Fruit fly (Drosophila melanogaster) whole organism, prepupa: ENCODE data around the gene PXo.

Experiments used
- Blimp-1 ChIP-seq: fragments of 200-800 bp; sonication (Bioruptor generic); optimal IDR thresholded peaks from 3 replicates; lab custom pipeline; 2017; ENCODE audit warnings: missing biosample characterization, missing genetic modification characterization, mild to moderate bottlenecking, moderate library complexity, missing genetic modification reagents
- CG10631 ChIP-seq: fragments of 200-800 bp; sonication (Bioruptor generic); optimal IDR thresholded peaks from 2 replicates; lab custom pipeline; 2016; ENCODE audit warnings: missing biosample characterization, missing genetic modification characterization
- CG10669 ChIP-seq: fragments of 200-800 bp; sonication (Bioruptor generic); optimal IDR thresholded peaks from 3 replicates; lab custom pipeline; 2018; ENCODE audit warnings: missing biosample characterization, mild to moderate bottlenecking, missing genetic modification characterization, moderate library complexity
- CG11294 ChIP-seq: fragments of 200-800 bp; sonication (Bioruptor generic); IDR thresholded peaks from 2 replicates; pipeline ENCODE4 v1.3.6; 2022; ENCODE audit warnings: missing biosample characterization, missing genetic modification characterization
- CG11762 ChIP-seq: fragments of 200-800 bp; sonication (Bioruptor generic); optimal IDR thresholded peaks from 3 replicates; lab custom pipeline; 2016; ENCODE audit warnings: missing biosample characterization, missing genetic modification characterization; ENCODE audit not compliant: insufficient read depth
- CG11902 ChIP-seq: fragments of 200-800 bp; sonication (Bioruptor generic); optimal IDR thresholded peaks from 3 replicates; lab custom pipeline; 2016; ENCODE audit warnings: missing biosample characterization, missing genetic modification characterization
- CG15336 ChIP-seq: fragments of 200-800 bp; sonication (Bioruptor generic); IDR thresholded peaks from 2 replicates; pipeline ENCODE4 v1.3.6; 2022; ENCODE audit warnings: missing biosample characterization, missing genetic modification characterization
- CG16779 ChIP-seq: fragments of 200-800 bp; sonication (Bioruptor generic); optimal IDR thresholded peaks from 3 replicates; lab custom pipeline; 2017; ENCODE audit warnings: missing biosample characterization, mild to moderate bottlenecking, missing genetic modification characterization
- CG3032 ChIP-seq: fragments of 200-800 bp; optimal IDR thresholded peaks from 2 replicates; lab custom pipeline; 2019; ENCODE audit warnings: missing biosample characterization, mild to moderate bottlenecking, missing genetic modification characterization, moderate library complexity
- CG31627 ChIP-seq: fragments of 200-800 bp; sonication (Bioruptor generic); optimal IDR thresholded peaks from 3 replicates; lab custom pipeline; 2016; ENCODE audit warnings: missing biosample characterization, missing genetic modification characterization
- CG32006 ChIP-seq: fragments of 200-800 bp; sonication (Bioruptor generic); optimal IDR thresholded peaks from 3 replicates; lab custom pipeline; 2017; ENCODE audit warnings: missing biosample characterization, mild to moderate bottlenecking, missing genetic modification characterization
- CG34406 ChIP-seq: fragments of 200-800 bp; sonication (Bioruptor generic); optimal IDR thresholded peaks from 3 replicates; lab custom pipeline; 2016; ENCODE audit warnings: missing biosample characterization, missing genetic modification characterization
- CG3919 ChIP-seq: fragments of 200-800 bp; sonication (Bioruptor generic); optimal IDR thresholded peaks from 3 replicates; lab custom pipeline; 2016; ENCODE audit warnings: missing biosample characterization, missing genetic modification characterization
- CG4318 ChIP-seq: fragments of 200-800 bp; sonication (Bioruptor generic); optimal IDR thresholded peaks from 3 replicates; lab custom pipeline; 2017; ENCODE audit warnings: missing biosample characterization, mild to moderate bottlenecking, missing genetic modification characterization
- CG6792 ChIP-seq: fragments of 200-800 bp; sonication (Bioruptor generic); optimal IDR thresholded peaks from 3 replicates; lab custom pipeline; 2016; ENCODE audit warnings: missing biosample characterization, missing genetic modification characterization
- CG6808 ChIP-seq: fragments of 200-800 bp; sonication (Bioruptor generic); optimal IDR thresholded peaks from 3 replicates; lab custom pipeline; 2017; ENCODE audit warnings: missing biosample characterization, missing genetic modification characterization, mild to moderate bottlenecking, moderate library complexity, missing genetic modification reagents
- CG6854 ChIP-seq: fragments of 200-800 bp; sonication (Bioruptor generic); optimal IDR thresholded peaks from 2 replicates; lab custom pipeline; 2017; ENCODE audit warnings: missing biosample characterization, mild to moderate bottlenecking, missing genetic modification characterization
- CG7368 ChIP-seq: fragments of 200-800 bp; sonication (Bioruptor generic); optimal IDR thresholded peaks from 3 replicates; lab custom pipeline; 2016; ENCODE audit warnings: missing biosample characterization, missing genetic modification characterization
- CG8119 ChIP-seq: fragments of 200-800 bp; sonication (Bioruptor generic); IDR thresholded peaks from 3 replicates; pipeline ENCODE4 v1.3.6; 2022; ENCODE audit warnings: missing biosample characterization, missing genetic modification characterization
- CG8319 ChIP-seq: fragments of 200-800 bp; sonication (Bioruptor generic); optimal IDR thresholded peaks from 3 replicates; lab custom pipeline; 2016; ENCODE audit warnings: missing biosample characterization, missing genetic modification characterization
- CG8632 ChIP-seq: fragments of 200-800 bp; sonication (Bioruptor generic); optimal IDR thresholded peaks from 3 replicates; lab custom pipeline; 2016; ENCODE audit warnings: missing biosample characterization, missing genetic modification characterization
- CG9139 ChIP-seq: fragments of 200-800 bp; sonication (Bioruptor generic); optimal IDR thresholded peaks from 3 replicates; lab custom pipeline; 2017; ENCODE audit warnings: missing biosample characterization, mild to moderate bottlenecking, missing genetic modification characterization
- Eip75B ChIP-seq: fragments of 200-800 bp; sonication (Bioruptor generic); optimal IDR thresholded peaks from 3 replicates; lab custom pipeline; 2016; ENCODE audit warnings: missing biosample characterization, missing genetic modification characterization
- Eip93F ChIP-seq: fragments of 200-800 bp; sonication (Bioruptor generic); optimal IDR thresholded peaks from 2 replicates; lab custom pipeline; 2016; ENCODE audit warnings: missing biosample characterization, mild to moderate bottlenecking, missing genetic modification characterization
- Ets21C ChIP-seq: fragments of 200-800 bp; sonication (Bioruptor generic); optimal IDR thresholded peaks from 3 replicates; lab custom pipeline; 2016; ENCODE audit warnings: missing biosample characterization, missing genetic modification characterization
- Ets96B ChIP-seq: fragments of 200-800 bp; optimal IDR thresholded peaks from 2 replicates; lab custom pipeline; 2019; ENCODE audit warnings: missing biosample characterization, mild to moderate bottlenecking, missing genetic modification characterization, moderate library complexity
- Gug ChIP-seq: fragments of 200-800 bp; sonication (Bioruptor generic); IDR thresholded peaks from 2 replicates; pipeline ENCODE4 v1.3.6; 2022; ENCODE audit warnings: missing biosample characterization, missing genetic modification characterization
- Hr39 ChIP-seq: fragments of 200-800 bp; sonication (Bioruptor generic); optimal IDR thresholded peaks from 2 replicates; lab custom pipeline; 2016; ENCODE audit warnings: missing biosample characterization, missing genetic modification characterization
- Hr4 ChIP-seq: fragments of 200-800 bp; sonication (Bioruptor generic); optimal IDR thresholded peaks from 3 replicates; lab custom pipeline; 2016; ENCODE audit warnings: missing biosample characterization, missing genetic modification characterization
- Met ChIP-seq: fragments of 200-800 bp; sonication (Bioruptor generic); optimal IDR thresholded peaks from 3 replicates; lab custom pipeline; 2016; ENCODE audit warnings: missing biosample characterization, missing genetic modification characterization
- OdsH ChIP-seq: fragments of 200-800 bp; sonication (Bioruptor generic); optimal IDR thresholded peaks from 3 replicates; lab custom pipeline; 2016; ENCODE audit warnings: missing biosample characterization, missing genetic modification characterization
- Smox ChIP-seq: fragments of 200-800 bp; sonication (Bioruptor generic); optimal IDR thresholded peaks from 3 replicates; lab custom pipeline; 2016; ENCODE audit warnings: missing biosample characterization, missing genetic modification characterization
- Sox102F ChIP-seq: fragments of 200-800 bp; sonication (Bioruptor generic); optimal IDR thresholded peaks from 2 replicates; lab custom pipeline; 2016; ENCODE audit warnings: missing biosample characterization, mild to moderate bottlenecking, missing genetic modification characterization
- Sox14 ChIP-seq: fragments of 200-800 bp; sonication (Bioruptor generic); optimal IDR thresholded peaks from 3 replicates; lab custom pipeline; 2016; ENCODE audit warnings: missing biosample characterization, missing genetic modification characterization
- acj6 ChIP-seq: fragments of 200-800 bp; sonication (Bioruptor generic); optimal IDR thresholded peaks from 3 replicates; lab custom pipeline; 2016; ENCODE audit warnings: missing biosample characterization, missing genetic modification characterization
- cyc ChIP-seq: fragments of 200-800 bp; sonication (Bioruptor generic); optimal IDR thresholded peaks from 3 replicates; lab custom pipeline; 2016; ENCODE audit warnings: missing biosample characterization, missing genetic modification characterization
- dac ChIP-seq: fragments of 200-800 bp; sonication (Bioruptor generic); optimal IDR thresholded peaks from 2 replicates; lab custom pipeline; 2017; ENCODE audit warnings: missing biosample characterization, mild to moderate bottlenecking, missing genetic modification characterization
- dsx ChIP-seq: fragments of 200-800 bp; optimal IDR thresholded peaks from 3 replicates; lab custom pipeline; 2019; ENCODE audit warnings: missing biosample characterization, mild to moderate bottlenecking, missing genetic modification characterization, moderate library complexity; ENCODE audit not compliant: poor library complexity, severe bottlenecking
- eg ChIP-seq: fragments of 200-800 bp; sonication (Bioruptor generic); IDR thresholded peaks from 3 replicates; pipeline ENCODE4 v1.3.6; 2022; ENCODE audit warnings: missing biosample characterization, missing genetic modification characterization
- fd59A ChIP-seq: fragments of 200-800 bp; sonication (Bioruptor generic); optimal IDR thresholded peaks from 2 replicates; lab custom pipeline; 2017; ENCODE audit warnings: missing biosample characterization, mild to moderate bottlenecking, missing genetic modification characterization, missing genetic modification reagents
- fd85E ChIP-seq: fragments of 200-800 bp; sonication (Bioruptor generic); optimal IDR thresholded peaks from 3 replicates; lab custom pipeline; 2016; ENCODE audit warnings: missing biosample characterization, missing genetic modification characterization
- fkh ChIP-seq: fragments of 200-800 bp; sonication (Bioruptor generic); optimal IDR thresholded peaks from 3 replicates; lab custom pipeline; 2017; ENCODE audit warnings: missing biosample characterization, mild to moderate bottlenecking, missing genetic modification characterization, moderate library complexity
- lz ChIP-seq: fragments of 200-800 bp; sonication (Bioruptor generic); optimal IDR thresholded peaks from 3 replicates; lab custom pipeline; 2016; ENCODE audit warnings: missing biosample characterization, missing genetic modification characterization
- pdm3 ChIP-seq: fragments of 200-800 bp; sonication (Bioruptor generic); optimal IDR thresholded peaks from 3 replicates; lab custom pipeline; 2016; ENCODE audit warnings: missing biosample characterization, missing genetic modification characterization
- salr ChIP-seq, 2 experiments: fragments of 200-800 bp; sonication (Bioruptor generic); optimal IDR thresholded peaks; 3 replicates each; lab custom pipeline; 2016 to 2018; ENCODE audit warnings: missing biosample characterization in 2 of 2, missing genetic modification characterization in 2 of 2, mild to moderate bottlenecking in 1 of 2
- spab ChIP-seq: fragments of 200-800 bp; sonication (Bioruptor generic); optimal IDR thresholded peaks from 2 replicates; lab custom pipeline; 2017; ENCODE audit warnings: missing biosample characterization, mild to moderate bottlenecking, missing genetic modification characterization, missing genetic modification reagents
- svp ChIP-seq: fragments of 200-800 bp; sonication (Bioruptor generic); peaks from one replicate; lab custom pipeline; 2016; ENCODE audit warnings: missing biosample characterization, missing genetic modification characterization
- topi ChIP-seq: fragments of 200-800 bp; sonication (Bioruptor generic); optimal IDR thresholded peaks from 3 replicates; lab custom pipeline; 2016; ENCODE audit warnings: missing biosample characterization, missing genetic modification characterization
- vri ChIP-seq: fragments of 200-800 bp; sonication (Bioruptor generic); optimal IDR thresholded peaks from 3 replicates; lab custom pipeline; 2016; ENCODE audit warnings: missing biosample characterization, mild to moderate bottlenecking, missing genetic modification characterization

PXo gene

DNA sequence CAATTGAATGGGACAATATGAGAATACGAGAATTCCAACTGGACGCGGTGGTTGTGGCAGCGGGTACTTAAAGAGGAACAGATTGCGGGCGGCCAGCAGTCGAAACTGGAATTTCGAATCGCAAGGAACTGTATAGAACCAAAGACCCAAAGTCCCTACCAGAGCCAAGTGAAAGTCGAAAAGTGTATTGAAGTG, 39.0 kb downstream of the PXo start, which contains the start of gene CG13287:
Gene CG13287 (plus strand): TSS at position 96 of the 195 bp plus-strand sequence.
- TF ChIP-seq CG6854 (GFP tag; lab: Kevin White, UChicago) (no peak), OdsH (no peak), Ets96B (tag; lab: Kevin White, UChicago) (no peak)
- TF ChIP-seq, all 60 proteins: peak for 0

DNA sequence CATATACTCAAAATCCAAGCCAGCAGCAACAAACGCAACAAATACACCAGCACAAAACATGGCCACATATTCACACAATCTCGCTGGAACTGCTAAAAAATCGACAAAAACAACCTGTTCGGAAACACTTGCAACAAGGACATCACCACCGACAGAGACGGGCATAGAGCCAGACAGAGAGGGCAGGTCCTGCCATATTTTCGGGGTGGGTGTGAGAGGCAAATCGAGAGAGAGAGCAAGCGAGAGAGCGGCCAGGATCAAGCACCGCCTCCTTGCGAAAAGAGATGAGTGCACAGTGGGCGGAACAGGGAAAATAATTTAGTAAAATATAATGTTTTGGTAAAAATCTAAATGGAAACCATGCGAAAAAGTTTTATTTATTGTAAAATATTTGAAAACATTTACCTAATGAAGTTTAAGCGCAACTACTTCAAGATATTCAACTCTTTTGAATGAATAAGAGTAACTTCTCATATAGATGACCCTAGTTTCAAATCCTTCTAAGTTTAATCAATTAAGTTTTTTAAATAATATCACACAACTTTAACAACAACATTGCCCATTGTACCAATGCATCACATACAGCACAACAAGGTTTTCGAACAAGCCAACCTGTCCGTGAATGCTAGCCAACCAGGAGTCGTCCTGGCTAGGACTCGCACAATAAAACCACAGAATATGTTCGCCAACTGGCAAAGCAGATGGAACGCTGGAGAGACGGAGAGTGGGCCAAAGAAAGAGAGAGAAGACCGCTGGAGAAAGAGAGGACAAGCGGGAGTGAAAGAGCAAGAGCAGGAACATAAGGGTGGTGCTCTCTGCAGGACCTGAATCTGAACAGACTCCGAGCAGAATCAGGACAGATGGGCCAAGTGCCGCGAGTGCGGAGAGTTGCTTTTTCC, 39.6 kb downstream of the PXo start:
- TF ChIP-seq CG8632, result no peak
- TF ChIP-seq Hr4 (GFP tag; lab: Kevin White, UChicago), result no peak
- peak; percentile 27 for TF ChIP-seq Sox14 (GFP tag; lab: Kevin White, UChicago)
- TF ChIP-seq CG3032 (tag; lab: Kevin White, UChicago), result no peak
- no peak for TF ChIP-seq vri
- TF ChIP-seq CG11294 (GFP tag; lab: Robert Waterston, UW), result no peak
- no peak for TF ChIP-seq CG16779 (tag; lab: Kevin White, UChicago)
- TF ChIP-seq lz, result no peak
- TF ChIP-seq spab (GFP tag; lab: Kevin White, UChicago), result no peak
- no peak for TF ChIP-seq Eip93F (GFP tag; lab: Kevin White, UChicago)
- TF ChIP-seq CG15336, result no peak
- no peak for TF ChIP-seq eg (GFP tag; lab: Robert Waterston, UW)
- no peak for TF ChIP-seq topi
- peak; percentile 28 for TF ChIP-seq CG6792
- no peak for TF ChIP-seq CG10669 (GFP tag; lab: Kevin White, UChicago)
- TF ChIP-seq dac (GFP tag; lab: Kevin White, UChicago), result no peak
- no peak for TF ChIP-seq CG32006 (GFP tag; lab: Kevin White, UChicago)
- TF ChIP-seq CG6854 (GFP tag; lab: Kevin White, UChicago), result no peak
- TF ChIP-seq Ets21C (GFP tag; lab: Kevin White, UChicago), result peak; percentile 4
- no peak for TF ChIP-seq Gug (GFP tag; lab: Robert Waterston, UW)
- 0 out of 3 replicates have a peak, but pooled peaks have one; percentile 13 for TF ChIP-seq CG8119 (GFP tag; lab: Robert Waterston, UW)
- TF ChIP-seq CG3919 (GFP tag; lab: Kevin White, UChicago), result no peak
- no peak for TF ChIP-seq CG11762 (GFP tag; lab: Kevin White, UChicago)
- no peak for TF ChIP-seq CG6808
- peak; percentile 31 for TF ChIP-seq pdm3
- no peak for TF ChIP-seq CG7368
- no peak for TF ChIP-seq CG4318
- TF ChIP-seq Eip75B (GFP tag; lab: Kevin White, UChicago), result no peak
- no peak for TF ChIP-seq salr (GFP tag; optimal IDR thresholded peaks at IDR 0.05; lab: Kevin White, UChicago)
- peak; percentile 22 for TF ChIP-seq Hr39 (GFP tag; lab: Kevin White, UChicago)
- TF ChIP-seq CG34406, result peak; percentile 18
- no peak for TF ChIP-seq fd85E (GFP tag; lab: Kevin White, UChicago)
- no peak for TF ChIP-seq CG9139 (GFP tag; lab: Kevin White, UChicago)
- peak; percentile 20 for TF ChIP-seq OdsH
- no peak for TF ChIP-seq cyc
- TF ChIP-seq fd59A (GFP tag; lab: Kevin White, UChicago), result peak; percentile 18
- no peak for TF ChIP-seq Blimp-1 (GFP tag; lab: Kevin White, UChicago)
- TF ChIP-seq Sox102F, result peak; percentile 26
- TF ChIP-seq CG10631 (GFP tag; lab: Kevin White, UChicago), result no peak
- peak; percentile 43 for TF ChIP-seq CG31627
- no peak for TF ChIP-seq svp (GFP tag; lab: Kevin White, UChicago)
- no peak for TF ChIP-seq dsx (GFP tag; lab: Kevin White, UChicago)
- peak; percentile 63 for TF ChIP-seq Met
- TF ChIP-seq Smox (GFP tag; lab: Kevin White, UChicago), result peak; percentile 49
- no peak for TF ChIP-seq CG8319 (GFP tag; lab: Kevin White, UChicago)
- no peak for TF ChIP-seq fkh
- peak; percentile 31 for TF ChIP-seq acj6 (GFP tag; lab: Kevin White, UChicago)
- no peak for TF ChIP-seq CG11902 (GFP tag; lab: Kevin White, UChicago)
